Worm (Caenorhabditis elegans): ENCODE data around the gene F08D12.7.
A peak's percentile ranks its signal among the peaks of the same experiment; 100 is the strongest.

Gene F08D12.7

DNA sequence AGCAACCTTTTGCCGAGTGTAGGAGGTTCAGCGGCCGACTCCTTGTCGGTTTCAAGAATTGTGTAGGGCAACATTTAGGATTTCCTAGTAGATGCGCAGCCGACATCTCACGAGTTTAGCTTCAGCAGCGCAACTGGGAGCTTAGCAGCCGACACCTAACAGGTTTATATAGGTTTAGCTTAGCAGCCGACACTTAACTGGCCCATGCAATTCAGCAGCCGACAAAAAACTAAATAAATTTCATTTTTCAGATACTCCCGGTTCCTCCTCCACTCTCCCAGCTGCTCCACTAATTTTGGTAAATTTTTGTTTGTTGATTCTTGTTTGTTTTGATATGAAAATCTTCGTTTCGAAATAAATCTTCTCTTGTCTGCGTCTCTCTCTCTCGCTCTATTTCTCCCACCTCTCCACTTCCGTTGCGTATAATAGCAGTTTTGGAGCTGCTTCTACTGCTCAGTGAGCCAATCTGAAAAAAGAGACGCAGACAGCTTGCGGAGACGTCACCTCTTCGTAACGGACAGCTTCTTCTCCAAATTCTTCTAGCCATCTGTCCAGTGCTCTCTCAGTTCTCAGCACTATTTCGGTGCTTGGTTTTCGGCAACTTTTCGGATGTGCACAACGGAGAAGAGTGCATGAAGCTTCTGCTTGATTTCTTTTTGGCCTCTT, 20.8 kb downstream of the F08D12.7 start:
- TF ChIP-seq tbx-37 (GFP tag; conservative IDR thresholded peaks at IDR 0.05) (no peak), tra-4 (tag; optimal IDR thresholded peaks at IDR 0.05) (no peak), scrt-1 (GFP tag; IDR thresholded peaks at IDR 0.05) (no peak), hmg-4 (GFP tag; optimal IDR thresholded peaks at IDR 0.05) (no peak), ceh-13 (GFP tag; optimal IDR thresholded peaks at IDR 0.05) (no peak), tbx-11 (GFP tag; IDR thresholded peaks at IDR 0.05) (no peak), B0310.2 (tag; optimal IDR thresholded peaks at IDR 0.05) (no peak), aly-1 (tag; optimal IDR thresholded peaks at IDR 0.05) (no peak), hmbx-1 (tag; optimal IDR thresholded peaks at IDR 0.05) (no peak)

ce11 chrII:2742251-2742650, 26.7 kb downstream of the F08D12.7 start, which contains the start of gene T05A8.7:
TSS of gene T05A8.7 (minus strand) at chrII:2742351.
- TF ChIP-seq aly-1 (tag; optimal IDR thresholded peaks at IDR 0.05): no peak
- no peak for TF ChIP-seq pes-1 (GFP tag; IDR thresholded peaks at IDR 0.05)
- no peak for TF ChIP-seq tra-4 (tag; optimal IDR thresholded peaks at IDR 0.05)
- no peak for TF ChIP-seq hmg-4 (GFP tag; optimal IDR thresholded peaks at IDR 0.05)
- no peak for TF ChIP-seq B0310.2 (tag; optimal IDR thresholded peaks at IDR 0.05)
- TF ChIP-seq ama-1 (optimal IDR thresholded peaks at IDR 0.05): no peak
- TF ChIP-seq tbx-37 (GFP tag; conservative IDR thresholded peaks at IDR 0.05): no peak
- TF ChIP-seq hmbx-1 (tag; optimal IDR thresholded peaks at IDR 0.05): no peak
- no peak for TF ChIP-seq F13C5.2 (tag; optimal IDR thresholded peaks at IDR 0.05)
- TF ChIP-seq hnd-1 (tag; optimal IDR thresholded peaks at IDR 0.05): no peak
- no peak for TF ChIP-seq scrt-1 (GFP tag; IDR thresholded peaks at IDR 0.05)
- TF ChIP-seq ceh-36 (tag; optimal IDR thresholded peaks at IDR 0.05): no peak
- TF ChIP-seq ceh-13 (GFP tag; optimal IDR thresholded peaks at IDR 0.05): no peak

- TF ChIP-seq ceh-36 (tag; optimal IDR thresholded peaks at IDR 0.05) (no peak), scrt-1 (GFP tag; IDR thresholded peaks at IDR 0.05) (0 out of 2 replicates have a peak, but pooled peaks have one; percentile 47)
Measured at ce11 chrII:2741405-2741804, 27.5 kb downstream of the F08D12.7 start.

- no peak for TF ChIP-seq scrt-1 (GFP tag; IDR thresholded peaks at IDR 0.05)
- no peak for TF ChIP-seq ceh-13 (GFP tag; optimal IDR thresholded peaks at IDR 0.05)
- no peak for TF ChIP-seq tra-4 (tag; optimal IDR thresholded peaks at IDR 0.05)
- TF ChIP-seq tbx-11 (GFP tag; IDR thresholded peaks at IDR 0.05): no peak
Measured at ce11 chrII:2739619-2740018, 29.3 kb downstream of the F08D12.7 start, which contains the start of gene T05A8.6. TSS of gene T05A8.6 (minus strand) at chrII:2739719.

ce11 chrII:2736938-2737337, 32.0 kb downstream of the F08D12.7 start:
- TF ChIP-seq hmg-4 (GFP tag; optimal IDR thresholded peaks at IDR 0.05) (no peak), pes-1 (GFP tag; IDR thresholded peaks at IDR 0.05) (no peak), tra-4 (tag; optimal IDR thresholded peaks at IDR 0.05) (no peak), tbx-37 (GFP tag; conservative IDR thresholded peaks at IDR 0.05) (no peak)

ce11 chrII:2736156-2736728, 32.7 kb downstream of the F08D12.7 start, which contains the start of gene T05A8.8:
TSS of gene T05A8.8 (plus strand) at chrII:2736678.
- no peak for TF ChIP-seq B0310.2 (tag; optimal IDR thresholded peaks at IDR 0.05)
- no peak for TF ChIP-seq pes-1 (GFP tag; IDR thresholded peaks at IDR 0.05)
- TF ChIP-seq ets-7 (tag; optimal IDR thresholded peaks at IDR 0.05): no peak
- TF ChIP-seq scrt-1 (GFP tag; IDR thresholded peaks at IDR 0.05): no peak
- TF ChIP-seq tbx-11 (GFP tag; IDR thresholded peaks at IDR 0.05): no peak
- TF ChIP-seq hnd-1 (tag; optimal IDR thresholded peaks at IDR 0.05): no peak
- no peak for TF ChIP-seq aly-1 (tag; optimal IDR thresholded peaks at IDR 0.05)
- no peak for TF ChIP-seq flt-1 (GFP tag; IDR thresholded peaks at IDR 0.05)
- no peak for TF ChIP-seq ceh-36 (tag; optimal IDR thresholded peaks at IDR 0.05)
- TF ChIP-seq ceh-13 (GFP tag; optimal IDR thresholded peaks at IDR 0.05): no peak
- no peak for TF ChIP-seq F13C5.2 (tag; optimal IDR thresholded peaks at IDR 0.05)
- no peak for TF ChIP-seq tbx-37 (GFP tag; conservative IDR thresholded peaks at IDR 0.05)
- TF ChIP-seq ama-1 (optimal IDR thresholded peaks at IDR 0.05): no peak
- no peak for TF ChIP-seq tra-4 (tag; optimal IDR thresholded peaks at IDR 0.05)
- no peak for TF ChIP-seq sea-1 (GFP tag; conservative IDR thresholded peaks at IDR 0.05)
- no peak for TF ChIP-seq hmbx-1 (tag; optimal IDR thresholded peaks at IDR 0.05)
- TF ChIP-seq hmg-4 (GFP tag; optimal IDR thresholded peaks at IDR 0.05): no peak

DNA sequence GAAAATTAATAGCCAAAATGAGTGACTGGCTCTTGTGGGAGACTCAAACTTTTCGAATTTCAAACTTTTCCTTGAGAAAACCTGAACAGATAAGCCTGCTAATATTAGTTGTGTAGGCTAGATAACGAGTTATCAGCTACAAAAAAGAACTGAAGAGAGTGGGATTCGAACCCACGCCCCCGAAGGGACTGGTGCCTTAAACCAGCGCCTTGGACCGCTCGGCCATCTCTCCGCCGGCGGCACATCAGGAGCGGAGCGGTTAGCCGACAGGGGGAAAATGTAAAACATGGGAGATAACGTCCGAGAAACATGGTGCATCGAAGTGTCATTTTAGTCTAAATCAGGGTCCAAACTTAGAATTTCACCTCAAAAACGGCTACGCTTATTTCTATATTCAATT, 33.3 kb downstream of the F08D12.7 start:
- TF ChIP-seq scrt-1 (GFP tag; IDR thresholded peaks at IDR 0.05) (no peak), ceh-13 (GFP tag; optimal IDR thresholded peaks at IDR 0.05) (no peak), pes-1 (GFP tag; IDR thresholded peaks at IDR 0.05) (no peak), tra-4 (tag; optimal IDR thresholded peaks at IDR 0.05) (no peak), B0310.2 (tag; optimal IDR thresholded peaks at IDR 0.05) (no peak), hmbx-1 (tag; optimal IDR thresholded peaks at IDR 0.05) (no peak), tbx-37 (GFP tag; conservative IDR thresholded peaks at IDR 0.05) (no peak), ama-1 (optimal IDR thresholded peaks at IDR 0.05) (no peak), ceh-36 (tag; optimal IDR thresholded peaks at IDR 0.05) (no peak), hmg-4 (GFP tag; optimal IDR thresholded peaks at IDR 0.05) (no peak), tbx-11 (GFP tag; IDR thresholded peaks at IDR 0.05) (no peak), ets-7 (tag; optimal IDR thresholded peaks at IDR 0.05) (no peak), aly-1 (tag; optimal IDR thresholded peaks at IDR 0.05) (no peak)

DNA sequence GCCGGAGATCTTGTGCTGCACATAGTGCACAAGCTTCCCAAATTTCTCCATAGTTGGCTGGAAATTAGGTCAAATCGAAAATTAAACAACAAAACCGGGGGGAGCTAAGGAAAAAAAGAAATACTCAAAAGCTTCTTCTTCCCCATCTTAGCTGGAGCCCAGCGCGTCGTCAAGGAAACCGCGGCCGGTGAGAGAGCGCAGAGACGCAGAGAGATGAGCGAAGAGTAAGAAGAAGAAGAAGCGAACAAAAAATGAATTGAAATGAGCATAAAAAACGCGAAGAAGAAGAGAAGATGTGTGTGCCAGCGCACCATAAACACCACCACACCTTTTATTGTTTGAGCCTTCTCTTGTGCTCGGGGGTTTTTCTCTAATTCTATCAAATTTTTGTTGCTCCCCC, 33.7 kb downstream of the F08D12.7 start, which contains the start of gene wdr-31:
TSS of gene wdr-31 (minus strand) at position 101 of the 400 bp plus-strand sequence.
- no peak for TF ChIP-seq ets-7 (tag; optimal IDR thresholded peaks at IDR 0.05)
- TF ChIP-seq hnd-1 (tag; optimal IDR thresholded peaks at IDR 0.05): no peak
- no peak for TF ChIP-seq ceh-13 (GFP tag; optimal IDR thresholded peaks at IDR 0.05)
- no peak for TF ChIP-seq scrt-1 (GFP tag; IDR thresholded peaks at IDR 0.05)
- no peak for TF ChIP-seq sea-1 (GFP tag; conservative IDR thresholded peaks at IDR 0.05)
- TF ChIP-seq hmg-4 (GFP tag; optimal IDR thresholded peaks at IDR 0.05): no peak
- no peak for TF ChIP-seq aly-1 (tag; optimal IDR thresholded peaks at IDR 0.05)
- TF ChIP-seq ceh-36 (tag; optimal IDR thresholded peaks at IDR 0.05): no peak
